Worm (Caenorhabditis elegans) whole organism, L4 larva: Measurements from ENCODE around the gene F36G9.3.

Experiments used
- R02D3.7 ChIP-seq: fragments of 150-350 bp; sonication (generic microtip); optimal IDR thresholded peaks from 3 replicates; lab custom pipeline; 2014; ENCODE audit warnings: missing biosample characterization, missing genetic modification characterization
- T26A8.4 ChIP-seq: fragments of 200-800 bp; sonication (Bioruptor generic); IDR thresholded peaks from 2 replicates; pipeline ENCODE4 v1.3.6; 2022; ENCODE audit warnings: missing genetic modification characterization, missing compliant biosample characterization
- ZK546.5 ChIP-seq, 2 experiments: sonication (generic microtip); optimal IDR thresholded peaks; 2 replicates each; lab custom pipeline; 2017; ENCODE audit warnings: missing biosample characterization in 2 of 2, missing genetic modification characterization in 2 of 2
- fos-1 ChIP-seq: fragments of 150-350 bp; optimal IDR thresholded peaks from 2 replicates; lab custom pipeline; 2014; ENCODE audit warnings: missing biosample characterization, missing genetic modification characterization
- madf-5 ChIP-seq, 2 experiments: fragments of 200-800 bp; sonication (Bioruptor generic); IDR thresholded peaks; 2 replicates each; pipeline ENCODE4 v1.3.6; 2022; ENCODE audit warnings: missing compliant biosample characterization in 2 of 2, missing genetic modification characterization in 2 of 2
- spr-1 ChIP-seq: sonication (generic microtip); optimal IDR thresholded peaks from 2 replicates; lab custom pipeline; 2016; ENCODE audit warnings: mild to moderate bottlenecking, missing genetic modification characterization, missing compliant biosample characterization
- unc-39 ChIP-seq: sonication (generic microtip); optimal IDR thresholded peaks from 2 replicates; lab custom pipeline; 2017; ENCODE audit warnings: missing biosample characterization, missing genetic modification characterization
- zfp-2 ChIP-seq: sonication (generic microtip); optimal IDR thresholded peaks from 2 replicates; lab custom pipeline; 2016; ENCODE audit warnings: mild to moderate bottlenecking, missing genetic modification characterization, missing compliant biosample characterization

- TF ChIP-seq unc-39 (tag; lab: Kevin White, UChicago) (no peak), spr-1 (tag; lab: Kevin White, UChicago) (no peak), T26A8.4 (GFP tag; lab: Robert Waterston, UW) (no peak), fos-1 (tag; lab: Kevin White, UChicago) (no peak), madf-5 (GFP tag; IDR thresholded peaks at IDR 0.05; lab: Robert Waterston, UW) (no peak), R02D3.7 (no peak), ZK546.5 (tag; optimal IDR thresholded peaks at IDR 0.05; lab: Kevin White, UChicago) (no peak), zfp-2 (tag; lab: Kevin White, UChicago) (no peak)
Measured at ce11 chrV:15974836-15975235, 17.6 kb downstream of the F36G9.3 start, which contains the start of gene sru-22.
